Fruit fly (Drosophila melanogaster): ENCODE measurements around the gene CG43319.

Gene CG43319

dm6 chr3R:27685074-27685473, 9.0 kb upstream of the CG43319 start:
- TF ChIP-seq Ets98B (GFP tag; IDR thresholded peaks at IDR 0.05) (0 out of 2 replicates have a peak, but pooled peaks have one; percentile 6), CG32121 (GFP tag; IDR thresholded peaks at IDR 0.05) (no peak), EcR (GFP tag; optimal IDR thresholded peaks at IDR 0.05) (peak; percentile 20), Snoo (tag; optimal IDR thresholded peaks at IDR 0.05) (no peak), CG13204 (GFP tag; optimal IDR thresholded peaks at IDR 0.05) (peak; percentile 77), CG8301 (tag; optimal IDR thresholded peaks at IDR 0.05) (no peak), CG12605 (GFP tag; IDR thresholded peaks at IDR 0.05) (no peak), CG9948 (tag; optimal IDR thresholded peaks at IDR 0.05) (no peak), CG17806 (tag; optimal IDR thresholded peaks at IDR 0.05) (no peak), CG4496 (GFP tag; IDR thresholded peaks at IDR 0.05) (no peak)

- no peak for TF ChIP-seq CG32121 (GFP tag; IDR thresholded peaks at IDR 0.05)
- TF ChIP-seq D1 (tag; optimal IDR thresholded peaks at IDR 0.05) = no peak
- TF ChIP-seq Snoo (tag; optimal IDR thresholded peaks at IDR 0.05) = no peak
- peak; percentile 42 for TF ChIP-seq CG15710 (tag; optimal IDR thresholded peaks at IDR 0.05)
- TF ChIP-seq rn (GFP tag; IDR thresholded peaks at IDR 0.05) = no peak
- TF ChIP-seq CG4496 (GFP tag; IDR thresholded peaks at IDR 0.05) = no peak; the same call in 2 of the 3 replicates
- no peak for TF ChIP-seq CG12605 (GFP tag; IDR thresholded peaks at IDR 0.05)
- TF ChIP-seq CG8301 (tag; optimal IDR thresholded peaks at IDR 0.05) = peak; percentile 40
- no peak for TF ChIP-seq Ets98B (GFP tag; IDR thresholded peaks at IDR 0.05)
- TF ChIP-seq EcR (GFP tag; optimal IDR thresholded peaks at IDR 0.05) = no peak
- no peak for TF ChIP-seq CG10348 (GFP tag; IDR thresholded peaks at IDR 0.05)
- no peak for TF ChIP-seq gl (tag; optimal IDR thresholded peaks at IDR 0.05)
- TF ChIP-seq CG9948 (tag; optimal IDR thresholded peaks at IDR 0.05) = peak; percentile 21
- no peak for TF ChIP-seq CG13204 (GFP tag; optimal IDR thresholded peaks at IDR 0.05)
- TF ChIP-seq Pif1B (GFP tag; optimal IDR thresholded peaks at IDR 0.05) = peak; percentile 35
- TF ChIP-seq CG14655 (GFP tag; optimal IDR thresholded peaks at IDR 0.05) = peak; percentile 72
- TF ChIP-seq CG34367 (tag; optimal IDR thresholded peaks at IDR 0.05) = no peak
- TF ChIP-seq fd96Ca (GFP tag; IDR thresholded peaks at IDR 0.05) = no peak
- TF ChIP-seq CG17806 (tag; optimal IDR thresholded peaks at IDR 0.05) = no peak
- peak; percentile 57 for TF ChIP-seq CG8159 (tag; optimal IDR thresholded peaks at IDR 0.05)
- TF ChIP-seq Pif1A (GFP tag; optimal IDR thresholded peaks at IDR 0.05) = peak; percentile 22
Observed at dm6 chr3R:27685539-27686012, 8.5 kb upstream of the CG43319 start, which contains the start of gene CG12880. CG12880 (plus strand) TSS chr3R:27685962.

- TF ChIP-seq EcR (GFP tag; optimal IDR thresholded peaks at IDR 0.05) (no peak), CG14655 (GFP tag; optimal IDR thresholded peaks at IDR 0.05) (no peak), CG12605 (GFP tag; IDR thresholded peaks at IDR 0.05) (no peak), CG32121 (GFP tag; IDR thresholded peaks at IDR 0.05) (no peak)
Observed at dm6 chr3R:27688034-27688433, 6.1 kb upstream of the CG43319 start, which contains the start of gene CG31055. CG31055 (minus strand) TSS chr3R:27688134.

DNA sequence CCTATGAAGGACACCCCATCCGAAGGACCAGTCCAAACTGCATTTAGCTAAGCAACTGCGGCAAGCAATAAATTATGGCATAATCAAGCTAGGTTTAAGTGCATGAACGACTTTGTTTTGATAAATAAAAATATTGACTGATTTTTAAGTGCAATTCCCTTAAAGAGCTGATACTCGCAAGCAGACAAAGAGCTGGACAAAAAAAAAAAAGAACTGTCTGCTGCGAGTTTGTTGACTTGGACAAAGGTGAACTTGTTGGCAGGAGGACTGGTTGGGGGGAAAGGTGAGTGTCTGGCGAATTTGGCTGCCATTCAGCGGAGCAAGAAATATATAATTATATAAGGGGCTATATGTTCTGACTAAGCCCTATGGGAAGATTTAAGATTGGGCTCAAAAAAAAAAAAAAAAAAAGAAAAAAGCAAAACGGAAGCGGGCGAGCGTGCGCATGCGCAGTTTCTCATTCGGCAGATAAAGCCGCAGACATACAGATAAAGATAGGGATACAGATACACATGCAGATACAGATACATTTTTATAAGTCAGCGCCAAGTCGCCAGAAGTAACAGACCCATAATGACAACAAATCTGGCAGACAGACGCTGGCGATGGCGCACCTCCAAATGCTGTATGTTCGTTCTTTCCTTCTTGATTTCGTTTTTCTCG, 1.3 kb upstream of the CG43319 start:
- TF ChIP-seq EcR (GFP tag; optimal IDR thresholded peaks at IDR 0.05) (peak; percentile 85), CG17806 (tag; optimal IDR thresholded peaks at IDR 0.05) (no peak), CG13204 (GFP tag; optimal IDR thresholded peaks at IDR 0.05) (peak; percentile 52), rn (GFP tag; IDR thresholded peaks at IDR 0.05) (no peak)

dm6 chr3R:27694583-27694982, 465 bp downstream of the CG43319 start, which contains the start of gene Acp98AB:
Acp98AB (plus strand) TSS chr3R:27694883.
- TF ChIP-seq D1 (tag; optimal IDR thresholded peaks at IDR 0.05) = no peak
- no peak for TF ChIP-seq CG9948 (tag; optimal IDR thresholded peaks at IDR 0.05)
- no peak for TF ChIP-seq CG34367 (tag; optimal IDR thresholded peaks at IDR 0.05)
- no peak for TF ChIP-seq CG12605 (GFP tag; IDR thresholded peaks at IDR 0.05)
- TF ChIP-seq CG17806 (tag; optimal IDR thresholded peaks at IDR 0.05) = no peak
- no peak for TF ChIP-seq gl (tag; optimal IDR thresholded peaks at IDR 0.05)
- TF ChIP-seq CG10348 (GFP tag; IDR thresholded peaks at IDR 0.05) = no peak
- TF ChIP-seq Pif1A (GFP tag; optimal IDR thresholded peaks at IDR 0.05) = no peak

DNA sequence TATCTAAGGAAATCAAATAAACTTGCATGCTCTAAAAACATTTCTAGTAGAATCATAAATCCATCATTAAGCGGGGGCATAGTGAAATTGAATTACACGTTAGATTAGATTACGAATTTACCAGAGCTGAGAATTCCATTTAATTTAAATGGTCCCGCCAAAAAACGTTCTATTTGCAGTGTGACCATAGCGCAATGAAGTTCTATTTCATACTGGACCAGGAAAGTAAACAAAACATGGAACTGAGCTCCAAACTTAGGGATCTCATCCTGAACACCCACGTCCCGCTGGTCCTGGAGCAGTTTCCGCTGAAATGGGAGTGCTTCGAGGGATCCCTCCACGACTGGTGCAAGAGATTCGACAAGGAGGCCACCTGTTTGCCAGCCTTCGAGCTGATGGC, 901 bp downstream of the CG43319 start, which contains the start of gene HSPBAP1:
HSPBAP1 (plus strand) TSS at position 217 of the 400 bp plus-strand sequence.
- 0 out of 3 replicates have a peak, but pooled peaks have one; percentile 16 for TF ChIP-seq CG4496 (GFP tag; IDR thresholded peaks at IDR 0.05)
- no peak for TF ChIP-seq CG12605 (GFP tag; IDR thresholded peaks at IDR 0.05)
- TF ChIP-seq CG17806 (tag; optimal IDR thresholded peaks at IDR 0.05) = no peak

DNA sequence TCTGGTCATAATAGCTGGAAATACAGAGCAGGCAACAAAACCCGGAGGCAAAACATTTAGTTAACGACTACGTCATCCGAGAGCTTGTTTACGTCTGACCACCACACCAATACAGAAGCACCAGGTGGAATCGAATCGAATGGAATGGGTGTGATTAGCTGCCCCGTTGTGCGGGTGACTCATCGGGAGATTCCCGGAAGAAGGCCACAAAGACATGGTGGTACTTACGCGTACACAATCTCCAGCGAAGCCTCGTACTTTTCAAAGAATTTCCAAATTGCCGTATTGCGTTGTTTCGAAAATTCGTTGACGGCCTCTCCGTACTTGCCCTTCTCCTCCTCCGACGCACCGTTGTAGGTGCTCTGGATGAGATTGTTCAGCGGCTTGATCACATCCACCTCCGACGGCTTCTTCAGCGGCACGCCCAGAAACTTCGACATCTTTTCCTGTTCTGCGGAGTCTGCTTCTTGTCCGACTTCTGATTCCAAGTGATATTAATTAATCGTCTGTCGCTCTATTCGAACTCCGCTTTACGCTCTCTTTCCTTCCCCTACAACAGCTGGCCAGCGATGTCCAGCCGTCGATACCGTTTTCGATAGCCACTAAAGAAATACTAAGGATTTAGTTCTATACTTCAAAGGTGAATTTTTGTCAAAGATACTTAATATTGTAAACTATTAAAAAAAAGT, 5.6 kb downstream of the CG43319 start, which contains the start of gene ALiX:
ALiX (minus strand) TSS at position 571 of the 689 bp plus-strand sequence.
- TF ChIP-seq CG34367 (tag; optimal IDR thresholded peaks at IDR 0.05) (no peak), rn (GFP tag; IDR thresholded peaks at IDR 0.05) (no peak), CG17806 (tag; optimal IDR thresholded peaks at IDR 0.05) (no peak), fd96Ca (GFP tag; IDR thresholded peaks at IDR 0.05) (no peak), CG4496 (GFP tag; IDR thresholded peaks at IDR 0.05) (0 out of 3 replicates have a peak, but pooled peaks have one; percentile 23)
